Worm (Caenorhabditis elegans): Measurements from ENCODE around the gene srd-44.
A peak's percentile ranks its signal among the peaks of the same experiment; 100 is the strongest.

Gene srd-44

DNA sequence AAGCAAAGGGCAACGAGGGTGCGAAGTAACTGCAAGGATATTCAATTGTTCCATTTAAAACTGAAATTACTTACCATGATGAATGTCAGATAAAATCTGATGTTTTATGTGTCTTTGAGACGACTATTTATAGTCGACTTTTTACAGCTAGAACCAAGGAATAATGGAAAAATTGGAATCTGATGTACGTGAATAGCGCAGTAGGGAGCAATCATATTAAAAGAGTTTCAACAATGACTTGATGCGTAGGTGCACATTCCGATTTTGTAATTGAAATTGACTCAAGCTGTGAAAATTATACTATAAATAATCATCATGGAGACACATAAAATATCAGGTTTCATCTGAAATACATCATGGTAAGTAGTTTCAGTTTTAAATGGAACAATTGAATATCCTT is 5.0 kb downstream of the srd-44 start, which contains the start of the genes nspc-9 and nspc-10:
Gene nspc-9 (minus strand): TSS at position 101 of the 400 bp plus-strand sequence.
Gene nspc-10 (plus strand): TSS at position 331 of the 400 bp plus-strand sequence.
- TF ChIP-seq tbx-11 (GFP tag; IDR thresholded peaks at IDR 0.05) (no peak), F13C5.2 (tag; optimal IDR thresholded peaks at IDR 0.05) (no peak), hmg-4 (GFP tag; optimal IDR thresholded peaks at IDR 0.05) (no peak), aly-1 (tag; optimal IDR thresholded peaks at IDR 0.05) (no peak), ama-1 (optimal IDR thresholded peaks at IDR 0.05) (no peak), ceh-13 (GFP tag; optimal IDR thresholded peaks at IDR 0.05) (no peak), tra-4 (tag; optimal IDR thresholded peaks at IDR 0.05) (no peak), pes-1 (GFP tag; IDR thresholded peaks at IDR 0.05) (no peak), hmbx-1 (tag; optimal IDR thresholded peaks at IDR 0.05) (no peak), sea-1 (GFP tag; conservative IDR thresholded peaks at IDR 0.05) (no peak), tbx-37 (GFP tag; conservative IDR thresholded peaks at IDR 0.05) (no peak), hnd-1 (tag; optimal IDR thresholded peaks at IDR 0.05) (no peak)

ce11 chrX:12346729-12347128 is 8.5 kb downstream of the srd-44 start, which contains the start of gene F42F12.11:
F42F12.11 (plus strand) TSS chrX:12347029.
- TF ChIP-seq ama-1 (optimal IDR thresholded peaks at IDR 0.05) (no peak), tbx-11 (GFP tag; IDR thresholded peaks at IDR 0.05) (no peak), flt-1 (GFP tag; IDR thresholded peaks at IDR 0.05) (no peak), hmg-4 (GFP tag; optimal IDR thresholded peaks at IDR 0.05) (no peak), hnd-1 (tag; optimal IDR thresholded peaks at IDR 0.05) (no peak), ceh-36 (tag; optimal IDR thresholded peaks at IDR 0.05) (no peak), F13C5.2 (tag; optimal IDR thresholded peaks at IDR 0.05) (no peak), ceh-13 (GFP tag; optimal IDR thresholded peaks at IDR 0.05) (no peak), B0310.2 (tag; optimal IDR thresholded peaks at IDR 0.05) (no peak), tra-4 (tag; optimal IDR thresholded peaks at IDR 0.05) (no peak), sea-1 (GFP tag; conservative IDR thresholded peaks at IDR 0.05) (no peak)

DNA sequence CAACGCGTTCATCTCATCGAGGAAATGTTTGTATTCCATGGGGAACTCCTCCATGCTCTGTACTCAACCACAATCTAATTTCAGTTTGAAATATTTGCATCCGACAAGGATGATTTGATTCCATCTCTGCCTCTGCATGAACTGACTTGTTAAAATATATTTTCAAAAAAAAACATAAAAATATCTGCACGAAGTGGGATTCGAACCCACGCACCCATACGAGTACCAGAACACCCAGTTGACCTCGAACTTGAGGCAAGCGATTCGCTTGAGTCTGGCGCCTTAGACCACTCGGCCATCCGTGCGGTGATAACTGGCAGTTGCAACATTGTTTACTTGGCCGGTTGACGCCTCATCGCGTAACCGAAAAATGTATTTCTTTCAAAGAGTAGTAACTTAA is 9.6 kb downstream of the srd-44 start:
- TF ChIP-seq ets-7 (tag; optimal IDR thresholded peaks at IDR 0.05) (no peak), ceh-36 (tag; optimal IDR thresholded peaks at IDR 0.05) (peak; percentile 11), tbx-11 (GFP tag; IDR thresholded peaks at IDR 0.05) (peak; percentile 69)

ce11 chrX:12348329-12348728 is 10.1 kb downstream of the srd-44 start, which contains the start of gene F42F12.14:
F42F12.14 (plus strand) TSS chrX:12348629.
- TF ChIP-seq tra-4 (tag; optimal IDR thresholded peaks at IDR 0.05) (no peak), F13C5.2 (tag; optimal IDR thresholded peaks at IDR 0.05) (no peak), hnd-1 (tag; optimal IDR thresholded peaks at IDR 0.05) (no peak), pes-1 (GFP tag; IDR thresholded peaks at IDR 0.05) (no peak), tbx-11 (GFP tag; IDR thresholded peaks at IDR 0.05) (no peak)

DNA sequence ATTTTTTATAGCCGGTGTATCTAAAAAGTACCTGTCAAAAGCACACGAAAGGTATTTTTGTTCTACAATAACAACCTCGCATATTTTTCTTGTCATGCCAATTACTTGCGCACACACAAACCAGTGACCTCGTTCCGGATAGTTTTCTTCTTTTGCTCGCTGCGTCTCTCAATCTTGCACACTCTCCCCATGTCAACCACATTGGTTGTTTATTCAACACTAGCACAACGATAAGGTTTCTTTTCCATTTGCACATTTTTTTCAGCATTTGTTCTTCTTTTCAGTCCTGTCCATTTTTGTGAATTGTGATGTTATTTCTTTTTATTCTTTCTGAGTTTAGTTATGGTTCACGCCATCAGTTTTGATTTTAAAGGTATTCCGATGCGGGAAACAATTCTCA is 12.0 kb downstream of the srd-44 start, which contains the start of gene F42F12.3:
Gene F42F12.3 (plus strand): TSS at position 372 of the 400 bp plus-strand sequence.
- no peak for TF ChIP-seq sea-1 (GFP tag; conservative IDR thresholded peaks at IDR 0.05)
- TF ChIP-seq F13C5.2 (tag; optimal IDR thresholded peaks at IDR 0.05), result no peak
- TF ChIP-seq ets-7 (tag; optimal IDR thresholded peaks at IDR 0.05), result no peak
- no peak for TF ChIP-seq hmbx-1 (tag; optimal IDR thresholded peaks at IDR 0.05)
- TF ChIP-seq flt-1 (GFP tag; IDR thresholded peaks at IDR 0.05), result no peak
- TF ChIP-seq scrt-1 (GFP tag; IDR thresholded peaks at IDR 0.05), result no peak
- no peak for TF ChIP-seq hnd-1 (tag; optimal IDR thresholded peaks at IDR 0.05)
- TF ChIP-seq tbx-11 (GFP tag; IDR thresholded peaks at IDR 0.05), result no peak
- TF ChIP-seq tbx-37 (GFP tag; conservative IDR thresholded peaks at IDR 0.05), result no peak
- no peak for TF ChIP-seq hmg-4 (GFP tag; optimal IDR thresholded peaks at IDR 0.05)
- no peak for TF ChIP-seq ceh-13 (GFP tag; optimal IDR thresholded peaks at IDR 0.05)
- no peak for TF ChIP-seq ceh-36 (tag; optimal IDR thresholded peaks at IDR 0.05)
- no peak for TF ChIP-seq tra-4 (tag; optimal IDR thresholded peaks at IDR 0.05)
- TF ChIP-seq B0310.2 (tag; optimal IDR thresholded peaks at IDR 0.05), result no peak
- no peak for TF ChIP-seq ama-1 (optimal IDR thresholded peaks at IDR 0.05)
- no peak for TF ChIP-seq pes-1 (GFP tag; IDR thresholded peaks at IDR 0.05)
- no peak for TF ChIP-seq aly-1 (tag; optimal IDR thresholded peaks at IDR 0.05)

- no peak for TF ChIP-seq ama-1 (optimal IDR thresholded peaks at IDR 0.05)
- no peak for TF ChIP-seq B0310.2 (tag; optimal IDR thresholded peaks at IDR 0.05)
- TF ChIP-seq hmbx-1 (tag; optimal IDR thresholded peaks at IDR 0.05), result no peak
- no peak for TF ChIP-seq ceh-13 (GFP tag; optimal IDR thresholded peaks at IDR 0.05)
These were observed 14.6 kb downstream of the srd-44 start, which contains the start of gene F42F12.4 for ce11 chrX:12352872-12353271. F42F12.4 (minus strand) TSS chrX:12352947.

DNA sequence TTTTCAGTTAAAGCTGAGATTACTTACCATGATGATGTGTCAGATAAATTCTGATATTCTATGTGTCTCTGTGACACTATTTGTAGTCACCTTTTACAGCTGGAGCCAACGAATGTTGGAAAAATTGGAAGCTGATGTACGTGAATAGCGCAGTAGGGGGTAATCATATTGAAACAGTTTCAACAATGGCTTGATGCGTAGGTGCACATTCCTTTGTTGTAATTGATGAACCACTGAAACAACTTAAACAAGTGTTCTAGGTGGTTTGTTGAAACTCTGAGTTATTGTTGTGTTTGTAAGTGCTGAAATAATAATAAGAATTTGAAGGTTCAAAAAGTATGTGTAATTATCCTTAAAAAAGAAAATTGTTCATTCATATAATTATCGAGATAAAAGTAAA is 18.3 kb downstream of the srd-44 start, which contains the start of gene nspc-12:
Gene nspc-12 (minus strand): TSS at position 101 of the 400 bp plus-strand sequence.
- TF ChIP-seq hmg-4 (GFP tag; optimal IDR thresholded peaks at IDR 0.05), result no peak
- no peak for TF ChIP-seq B0310.2 (tag; optimal IDR thresholded peaks at IDR 0.05)
- no peak for TF ChIP-seq ama-1 (optimal IDR thresholded peaks at IDR 0.05)
- no peak for TF ChIP-seq pes-1 (GFP tag; IDR thresholded peaks at IDR 0.05)

DNA sequence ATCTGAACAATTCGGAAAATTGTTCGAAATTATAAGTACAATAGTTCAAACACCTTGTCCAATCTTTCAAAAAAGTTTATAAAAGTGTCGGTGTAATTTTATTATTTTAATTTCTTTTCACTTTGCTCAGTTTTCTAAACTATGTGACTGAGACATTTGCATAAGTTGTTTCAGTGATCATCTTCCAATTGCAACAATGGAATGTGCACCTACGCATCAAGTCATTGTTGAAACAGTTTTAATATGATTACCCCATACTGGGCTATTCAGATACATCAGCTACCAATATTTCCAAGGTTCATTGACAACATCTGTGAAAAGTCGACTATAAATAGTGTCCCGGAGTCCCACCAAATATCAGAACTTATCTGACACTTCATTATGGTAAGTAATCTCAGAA is 18.9 kb downstream of the srd-44 start, which contains the start of gene nspc-13:
Gene nspc-13 (plus strand): TSS at position 301 of the 400 bp plus-strand sequence.
- TF ChIP-seq flt-1 (GFP tag; IDR thresholded peaks at IDR 0.05), result no peak

DNA sequence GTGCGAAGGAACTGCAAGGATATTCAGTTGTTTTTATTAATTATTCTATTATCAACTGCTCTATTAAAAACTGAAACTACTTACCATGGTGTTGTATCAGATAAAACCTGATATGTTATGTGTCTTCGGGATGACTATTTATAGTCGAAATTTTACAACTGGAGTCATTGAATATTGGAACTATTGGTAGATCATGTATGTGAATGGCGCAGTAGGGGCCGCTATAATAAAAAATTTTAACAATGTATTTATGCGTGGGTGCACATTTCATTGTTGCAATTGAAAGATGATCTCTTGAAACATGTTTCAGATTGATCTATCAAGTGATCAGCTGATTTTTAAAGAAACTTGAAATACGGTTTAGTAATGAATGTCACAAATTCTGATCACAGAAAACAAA is 20.7 kb downstream of the srd-44 start, which contains the start of gene nspc-14:
Gene nspc-14 (minus strand): TSS at position 101 of the 400 bp plus-strand sequence.
- TF ChIP-seq hmbx-1 (tag; optimal IDR thresholded peaks at IDR 0.05), result no peak
- no peak for TF ChIP-seq flt-1 (GFP tag; IDR thresholded peaks at IDR 0.05)
- no peak for TF ChIP-seq tbx-11 (GFP tag; IDR thresholded peaks at IDR 0.05)
